Worm (Caenorhabditis elegans) whole organism, late embryonic: ENCODE data around the gene acbp-4.

Experiments used
- K09A11.1 ChIP-seq: sonication (generic microtip); optimal IDR thresholded peaks from 2 replicates; lab custom pipeline; 2017; ENCODE audit warnings: antibody characterized with exemption, mild to moderate bottlenecking, missing genetic modification characterization, missing compliant biosample characterization; ENCODE audit not compliant: insufficient read depth
- ama-1 ChIP-seq: fragments of 150-350 bp; optimal IDR thresholded peaks from 2 replicates; lab custom pipeline; 2014
- ceh-24 ChIP-seq: sonication (generic microtip); optimal IDR thresholded peaks from 2 replicates; lab custom pipeline; 2016; ENCODE audit warnings: mild to moderate bottlenecking, missing genetic modification characterization, missing compliant biosample characterization
- ceh-9 ChIP-seq: sonication (generic microtip); optimal IDR thresholded peaks from 2 replicates; lab custom pipeline; 2016; ENCODE audit warnings: mild to moderate bottlenecking, missing genetic modification characterization, inconsistent platforms, missing compliant biosample characterization
- ets-4 ChIP-seq: sonication (generic microtip); optimal IDR thresholded peaks from 2 replicates; lab custom pipeline; 2016; ENCODE audit warnings: missing genetic modification characterization, missing compliant biosample characterization
- fkh-10 ChIP-seq: fragments of 150-350 bp; optimal IDR thresholded peaks from 2 replicates; lab custom pipeline; 2014; ENCODE audit warnings: missing biosample characterization, missing genetic modification reagents, missing genetic modification characterization
- fkh-6 ChIP-seq: sonication (generic microtip); optimal IDR thresholded peaks from 2 replicates; lab custom pipeline; 2016; ENCODE audit warnings: missing genetic modification characterization, missing compliant biosample characterization
- nfya-1 ChIP-seq: sonication (generic microtip); optimal IDR thresholded peaks from 2 replicates; lab custom pipeline; 2017; ENCODE audit warnings: missing genetic modification characterization, mild to moderate bottlenecking, missing compliant biosample characterization, antibody characterized with exemption, moderate library complexity
- pax-1 ChIP-seq: fragments of 150-350 bp; optimal IDR thresholded peaks from 2 replicates; lab custom pipeline; 2014; ENCODE audit warnings: missing biosample characterization, missing genetic modification characterization
- pha-4 ChIP-seq: fragments of 150-350 bp; optimal IDR thresholded peaks from 2 replicates; lab custom pipeline; 2018; ENCODE audit warnings: missing biosample characterization, missing genetic modification reagents, missing genetic modification characterization
- unc-42 ChIP-seq: sonication (generic microtip); optimal IDR thresholded peaks from 2 replicates; lab custom pipeline; 2016; ENCODE audit warnings: missing genotype, missing genetic modification characterization, missing compliant biosample characterization
- unc-86 ChIP-seq: sonication (generic microtip); optimal IDR thresholded peaks from 2 replicates; lab custom pipeline; 2016; ENCODE audit warnings: missing genetic modification characterization, missing compliant biosample characterization

ce11 chrIII:7338009-7338408, 29.1 kb upstream of the acbp-4 start:
- TF ChIP-seq nfya-1 (tag; lab: Kevin White, UChicago) (no peak), fkh-6 (no peak), ama-1 (no peak), ets-4 (no peak), ceh-24 (tag; lab: Kevin White, UChicago) (no peak), pax-1 (no peak), unc-42 (tag; lab: Kevin White, UChicago) (no peak), fkh-10 (GFP tag; lab: Kevin White, UChicago) (no peak), ceh-9 (tag; lab: Kevin White, UChicago) (no peak), unc-86 (tag; lab: Kevin White, UChicago) (no peak), K09A11.1 (tag; lab: Kevin White, UChicago) (no peak), pha-4 (tag; lab: Kevin White, UChicago) (no peak)
